Worm (Caenorhabditis elegans) whole organism, young adult: ENCODE data around the gene C06A6.2.

Source experiments
- C06A6.2 ChIP-seq: fragments of 200-800 bp; sonication (Bioruptor generic); conservative IDR thresholded peaks from 2 replicates; pipeline ENCODE4 v1.3.6; 2022; ENCODE audit warnings: missing genetic modification characterization, missing compliant biosample characterization
- C17E4.6 ChIP-seq: fragments of 200-800 bp; sonication (Bioruptor generic); IDR thresholded peaks from 2 replicates; pipeline ENCODE4 v1.3.6; 2022; ENCODE audit warnings: missing genetic modification reagents, missing genetic modification characterization, missing compliant biosample characterization
- F33H1.4 ChIP-seq: fragments of 200-800 bp; sonication (Bioruptor generic); IDR thresholded peaks from 2 replicates; pipeline ENCODE4 v1.3.6; 2022; ENCODE audit warnings: missing genetic modification reagents, missing genetic modification characterization, missing compliant biosample characterization
- F52B5.7 ChIP-seq: sonication (generic microtip); optimal IDR thresholded peaks from 2 replicates; lab custom pipeline; 2016; ENCODE audit warnings: mild to moderate bottlenecking, missing genetic modification characterization, missing compliant biosample characterization
- aptf-2 ChIP-seq: fragments of 200-800 bp; sonication (Bioruptor generic); conservative IDR thresholded peaks from 2 replicates; pipeline ENCODE4 v1.3.6; 2022; ENCODE audit warnings: missing genetic modification reagents, missing genetic modification characterization, missing compliant biosample characterization
- aptf-3 ChIP-seq: fragments of 200-800 bp; sonication (Bioruptor generic); IDR thresholded peaks from 2 replicates; pipeline ENCODE4 v1.3.6; 2022; ENCODE audit warnings: missing genetic modification characterization, missing compliant biosample characterization
- bed-2 ChIP-seq: fragments of 200-800 bp; sonication (Bioruptor generic); IDR thresholded peaks from 2 replicates; pipeline ENCODE4 v1.3.6; 2022; ENCODE audit warnings: missing genetic modification reagents, missing genetic modification characterization, missing compliant biosample characterization
- cebp-1 ChIP-seq, 2 experiments: fragments of 200-800 bp in 1 of 2; sonication (Bioruptor generic) in 1 of 2; sonication (generic microtip) in 1 of 2; IDR thresholded peaks in 1 of 2; optimal IDR thresholded peaks in 1 of 2; 2 replicates each; pipeline versions ENCODE4 v1.3.6 to Lab custom; 2017 to 2022; ENCODE audit warnings: missing compliant biosample characterization in 2 of 2, missing genetic modification characterization in 2 of 2, mild to moderate bottlenecking in 1 of 2, missing genetic modification reagents in 1 of 2, moderate library complexity in 1 of 2
- die-1 ChIP-seq: sonication (generic microtip); optimal IDR thresholded peaks from 2 replicates; lab custom pipeline; 2016; ENCODE audit warnings: missing genotype, mild to moderate bottlenecking, missing genetic modification characterization, missing compliant biosample characterization
- dpl-1 ChIP-seq: fragments of 150-350 bp; optimal IDR thresholded peaks from 2 replicates; lab custom pipeline; 2014; ENCODE audit warnings: missing biosample characterization, missing genetic modification reagents, missing genetic modification characterization
- egl-18 ChIP-seq: fragments of 200-800 bp; sonication (Bioruptor generic); IDR thresholded peaks from 2 replicates; pipeline ENCODE4 v1.3.6; 2022; ENCODE audit warnings: missing genetic modification reagents, missing genetic modification characterization, missing compliant biosample characterization
- ets-4 ChIP-seq: fragments of 200-800 bp; sonication (Bioruptor generic); optimal IDR thresholded peaks from 2 replicates; lab custom pipeline; 2018; ENCODE audit warnings: mild to moderate bottlenecking, missing genetic modification characterization, missing compliant biosample characterization
- hlh-12 ChIP-seq: sonication (generic microtip); optimal IDR thresholded peaks from 2 replicates; lab custom pipeline; 2016; ENCODE audit warnings: missing genetic modification characterization, missing compliant biosample characterization
- hrde-1 ChIP-seq: sonication (generic microtip); optimal IDR thresholded peaks from 2 replicates; lab custom pipeline; 2016; ENCODE audit warnings: missing genetic modification characterization, mild to moderate bottlenecking, missing compliant biosample characterization, moderate library complexity, missing genotype, missing genetic modification reagents, borderline replicate concordance
- let-526 ChIP-seq: fragments of 200-800 bp; sonication (Bioruptor generic); IDR thresholded peaks from 2 replicates; pipeline ENCODE4 v1.3.6; 2022; ENCODE audit warnings: missing genetic modification reagents, missing genetic modification characterization, missing compliant biosample characterization
- let-607 ChIP-seq, 2 experiments: fragments of 200-800 bp in 1 of 2; sonication (Bioruptor generic) in 1 of 2; sonication (generic microtip) in 1 of 2; optimal IDR thresholded peaks; 2 replicates each; lab custom pipeline; 2016 to 2018; ENCODE audit warnings: mild to moderate bottlenecking in 2 of 2, missing compliant biosample characterization in 2 of 2, missing genetic modification characterization in 2 of 2, moderate library complexity in 2 of 2, missing genotype in 1 of 2
- lin-40 ChIP-seq: sonication (generic microtip); optimal IDR thresholded peaks from 2 replicates; lab custom pipeline; 2016; ENCODE audit warnings: missing genetic modification characterization, mild to moderate bottlenecking, missing compliant biosample characterization, missing genotype, missing genetic modification reagents
- lin-54 ChIP-seq: fragments of 200-800 bp; sonication (Bioruptor generic); optimal IDR thresholded peaks from 2 replicates; lab custom pipeline; 2018; ENCODE audit warnings: mild to moderate bottlenecking, missing genetic modification characterization, missing compliant biosample characterization
- madf-8 ChIP-seq: fragments of 200-800 bp; sonication (Bioruptor generic); conservative IDR thresholded peaks from 2 replicates; pipeline ENCODE4 v1.3.6; 2022; ENCODE audit warnings: missing genetic modification reagents, missing genetic modification characterization, missing compliant biosample characterization
- mes-4 ChIP-seq: sonication (generic microtip); optimal IDR thresholded peaks from 2 replicates; lab custom pipeline; 2016; ENCODE audit warnings: missing genotype, missing genetic modification characterization, missing compliant biosample characterization
- nfya-2 ChIP-seq: fragments of 200-800 bp; sonication (Bioruptor generic); IDR thresholded peaks from 2 replicates; pipeline ENCODE4 v1.3.6; 2022; ENCODE audit warnings: missing genetic modification reagents, missing genetic modification characterization, missing compliant biosample characterization
- nhr-27 ChIP-seq: fragments of 200-800 bp; sonication (Bioruptor generic); optimal IDR thresholded peaks from 2 replicates; lab custom pipeline; 2018; ENCODE audit warnings: mild to moderate bottlenecking, missing genetic modification characterization, moderate library complexity, missing compliant biosample characterization
- pha-4 ChIP-seq: fragments of 150-350 bp; sonication (generic microtip); optimal IDR thresholded peaks from 2 replicates; lab custom pipeline; 2014; ENCODE audit warnings: missing biosample characterization, missing genetic modification reagents, missing genetic modification characterization
- snpc-1.1 ChIP-seq: sonication (generic microtip); optimal IDR thresholded peaks from 2 replicates; lab custom pipeline; 2017; ENCODE audit warnings: missing genetic modification characterization, mild to moderate bottlenecking, missing compliant biosample characterization, antibody characterized with exemption, moderate library complexity, missing genotype, missing genetic modification reagents; ENCODE audit not compliant: insufficient read depth
- tlf-1 ChIP-seq: fragments of 200-800 bp; sonication (Bioruptor generic); optimal IDR thresholded peaks from 2 replicates; lab custom pipeline; 2018; ENCODE audit warnings: mild to moderate bottlenecking, missing genetic modification characterization, missing compliant biosample characterization
- unc-130 ChIP-seq: sonication (generic microtip); optimal IDR thresholded peaks from 2 replicates; lab custom pipeline; 2016; ENCODE audit warnings: missing genetic modification reagents, missing genetic modification characterization, missing compliant biosample characterization
- zim-3 ChIP-seq: sonication (generic microtip); optimal IDR thresholded peaks from 2 replicates; lab custom pipeline; 2017; ENCODE audit warnings: mild to moderate bottlenecking, missing genetic modification characterization, moderate library complexity, missing compliant biosample characterization
- ztf-25 ChIP-seq: fragments of 200-800 bp; sonication (Bioruptor generic); IDR thresholded peaks from 2 replicates; pipeline ENCODE4 v1.3.6; 2022; ENCODE audit warnings: missing genetic modification reagents, missing genetic modification characterization, missing compliant biosample characterization
- ztf-28 ChIP-seq: fragments of 200-800 bp; sonication (Bioruptor generic); IDR thresholded peaks from 2 replicates; pipeline ENCODE4 v1.3.6; 2022; ENCODE audit warnings: missing genetic modification reagents, missing genetic modification characterization, missing compliant biosample characterization
- ztf-6 ChIP-seq: fragments of 200-800 bp; sonication (Bioruptor generic); IDR thresholded peaks from 2 replicates; pipeline ENCODE4 v1.3.6; 2022; ENCODE audit warnings: missing genetic modification reagents, missing genetic modification characterization, missing compliant biosample characterization

The C06A6.2 gene

DNA sequence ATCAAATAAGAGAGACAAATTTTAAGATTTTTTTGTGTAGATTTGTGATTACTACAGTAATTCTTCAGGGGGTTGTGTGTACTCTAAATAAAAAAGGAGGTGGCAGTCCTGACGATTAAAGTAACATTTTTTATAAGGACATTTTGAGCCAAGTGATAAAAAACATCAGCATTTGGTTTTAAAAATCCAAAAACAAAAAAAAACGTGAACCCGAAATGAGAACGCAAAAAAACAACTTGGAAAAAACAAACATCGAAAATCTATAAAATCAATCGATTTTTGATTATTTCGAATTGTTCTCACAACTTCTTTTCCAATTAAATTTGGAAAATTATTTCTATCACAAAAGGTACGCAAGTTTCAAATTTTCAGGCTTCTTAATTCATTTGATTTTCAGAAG is 24.0 kb downstream of the C06A6.2 start, which contains the start of gene T06C10.3:
TSS of gene T06C10.3 (plus strand) at position 301 of the 400 bp plus-strand sequence.
- TF ChIP-seq dpl-1 (GFP tag; lab: Kevin White, UChicago) (no peak), F33H1.4 (GFP tag; lab: Robert Waterston, UW) (no peak), snpc-1.1 (tag; lab: Kevin White, UChicago) (no peak), nhr-27 (tag; lab: Kevin White, UChicago) (no peak), aptf-3 (GFP tag; lab: Robert Waterston, UW) (no peak), C17E4.6 (GFP tag; lab: Robert Waterston, UW) (no peak), let-526 (GFP tag; lab: Robert Waterston, UW) (no peak), hrde-1 (tag; lab: Kevin White, UChicago) (no peak)

DNA sequence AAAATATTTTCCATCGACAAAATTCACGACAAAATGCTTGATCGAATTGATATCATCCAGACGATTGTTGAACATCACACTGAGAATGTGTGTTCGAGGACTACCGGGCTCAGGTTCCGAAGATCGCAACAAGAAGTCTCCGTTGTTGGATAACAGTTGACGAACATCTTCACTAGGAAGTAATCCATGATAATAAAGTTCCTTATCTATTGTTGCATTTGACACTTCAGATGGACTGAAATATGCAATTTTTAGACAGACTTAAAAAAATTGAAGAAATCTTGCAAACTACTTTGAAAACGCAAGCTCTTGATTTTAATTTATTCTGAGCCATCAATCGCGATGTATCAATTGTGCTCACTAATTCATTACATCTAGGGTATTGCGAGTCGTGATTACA is 30.8 kb downstream of the C06A6.2 start:
- no peak for TF ChIP-seq bed-2 (GFP tag; lab: Robert Waterston, UW)
- TF ChIP-seq ztf-25 (GFP tag; lab: Robert Waterston, UW), result no peak
- TF ChIP-seq unc-130 (GFP tag; lab: Kevin White, UChicago), result no peak
- no peak for TF ChIP-seq ets-4 (GFP tag; lab: Kevin White, UChicago)
- no peak for TF ChIP-seq aptf-2
- TF ChIP-seq snpc-1.1 (tag; lab: Kevin White, UChicago), result no peak
- TF ChIP-seq tlf-1, result no peak
- TF ChIP-seq ztf-6 (GFP tag; lab: Robert Waterston, UW), result no peak
- TF ChIP-seq dpl-1 (GFP tag; lab: Kevin White, UChicago), result no peak
- TF ChIP-seq die-1 (tag; lab: Kevin White, UChicago), result no peak

DNA sequence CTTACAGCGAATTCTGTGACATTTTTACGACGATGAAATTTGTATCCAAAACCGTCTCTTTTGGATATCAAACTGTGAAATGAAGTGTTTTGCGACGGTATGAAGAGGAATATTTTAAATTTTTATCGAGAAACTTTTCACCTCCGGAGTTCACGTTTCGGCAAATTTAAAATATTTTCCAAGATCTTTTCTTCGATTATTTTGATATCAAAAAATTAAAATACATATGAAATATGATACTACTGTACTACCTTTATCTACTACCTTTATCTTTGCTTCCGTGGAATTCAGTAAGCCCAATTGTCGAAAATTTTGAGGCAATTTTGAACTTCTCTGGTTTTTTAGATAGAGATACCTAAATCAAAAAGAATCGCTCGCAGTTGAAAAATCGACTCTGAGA is 31.4 kb downstream of the C06A6.2 start, which contains the start of gene kin-26:
TSS of gene kin-26 (minus strand) at position 101 of the 400 bp plus-strand sequence.
- no peak for TF ChIP-seq let-607 (tag; optimal IDR thresholded peaks at IDR 0.05; lab: Kevin White, UChicago)
- no peak for TF ChIP-seq hlh-12 (tag; lab: Kevin White, UChicago)
- TF ChIP-seq lin-40, result no peak
- TF ChIP-seq mes-4 (tag; lab: Kevin White, UChicago), result no peak
- TF ChIP-seq C06A6.2, result no peak
- TF ChIP-seq F52B5.7 (tag; lab: Kevin White, UChicago), result no peak
- no peak for TF ChIP-seq nfya-2 (GFP tag; lab: Robert Waterston, UW)

DNA sequence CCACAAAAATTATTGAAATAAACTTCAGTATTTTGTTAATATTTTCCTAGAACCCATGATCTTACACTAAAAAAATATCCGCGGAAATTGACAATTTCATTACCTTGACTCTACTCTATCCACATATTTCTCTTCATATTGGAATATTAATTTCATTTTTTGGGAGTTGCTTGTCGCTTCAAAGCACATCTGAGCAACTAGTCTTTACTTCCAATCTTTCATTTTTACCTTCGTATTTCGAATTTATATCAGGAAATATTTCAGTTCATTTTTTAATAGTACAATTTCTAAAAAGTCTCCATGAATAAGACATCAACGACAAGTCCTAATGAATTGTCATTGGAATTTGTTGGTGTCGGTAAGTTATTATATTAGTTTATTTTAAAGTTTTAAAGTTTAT is 32.6 kb downstream of the C06A6.2 start, which contains the start of gene srt-73:
TSS of gene srt-73 (plus strand) at position 301 of the 400 bp plus-strand sequence.
- no peak for TF ChIP-seq ets-4 (GFP tag; lab: Kevin White, UChicago)

DNA sequence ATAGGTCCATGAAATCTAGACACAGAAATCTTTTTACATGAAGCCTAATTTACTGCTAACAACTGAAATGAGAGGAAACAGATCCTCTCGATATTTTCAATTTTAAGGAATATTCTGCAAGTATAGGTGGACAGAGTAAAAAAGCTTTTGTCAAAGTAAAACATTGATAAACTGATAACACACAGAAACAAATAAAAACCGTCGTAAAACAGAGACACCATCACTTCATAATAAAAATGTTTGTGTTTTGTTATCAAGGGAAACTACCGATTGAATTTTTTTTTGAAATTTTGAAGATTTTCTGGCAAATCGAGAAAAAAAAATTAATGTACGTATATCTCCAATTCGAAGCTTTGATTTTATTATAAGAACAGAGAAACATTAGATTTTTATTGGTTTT is 34.7 kb downstream of the C06A6.2 start:
- no peak for TF ChIP-seq madf-8 (GFP tag; lab: Robert Waterston, UW)
- no peak for TF ChIP-seq ztf-28 (GFP tag; lab: Robert Waterston, UW)
- TF ChIP-seq zim-3 (tag; lab: Kevin White, UChicago), result no peak
- TF ChIP-seq pha-4 (tag; lab: Kevin White, UChicago), result no peak
- no peak for TF ChIP-seq egl-18
- no peak for TF ChIP-seq mes-4 (tag; lab: Kevin White, UChicago)
- TF ChIP-seq cebp-1 (GFP tag; IDR thresholded peaks at IDR 0.05; lab: Robert Waterston, UW), result no peak
- no peak for TF ChIP-seq cebp-1 (tag; optimal IDR thresholded peaks at IDR 0.05; lab: Kevin White, UChicago)
- TF ChIP-seq lin-54 (GFP tag; lab: Kevin White, UChicago), result no peak
